Fruit fly (Drosophila melanogaster): ENCODE measurements around the gene CG15545.

Gene CG15545

DNA sequence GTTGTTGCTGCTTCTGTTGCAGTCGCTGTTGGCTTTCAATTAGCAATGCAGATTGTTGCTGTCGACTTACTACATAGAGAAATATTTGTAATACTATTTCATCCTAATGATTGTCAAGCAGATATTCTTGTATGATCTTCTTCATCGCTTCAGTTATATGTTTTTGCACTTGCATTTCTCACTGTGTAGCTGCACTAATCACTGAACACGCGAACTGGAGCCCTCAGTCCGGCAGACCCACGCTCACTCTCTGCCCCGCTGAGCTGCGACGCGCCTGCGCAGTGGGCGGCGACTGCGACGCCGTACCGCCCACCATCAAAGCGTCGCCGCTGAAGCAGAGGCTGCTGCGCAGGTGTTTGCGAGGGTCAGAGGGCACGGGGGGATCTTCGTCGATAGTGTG is 2.5 kb upstream of the CG15545 start (continued):
- TF ChIP-seq HLHmδ (GFP tag; optimal IDR thresholded peaks at IDR 0.05) = no peak
- no peak for TF ChIP-seq CG18764 (GFP tag; optimal IDR thresholded peaks at IDR 0.05)
- peak; percentile 44 for TF ChIP-seq CG1603 (tag; optimal IDR thresholded peaks at IDR 0.05)
- peak; percentile 32; the same call in 1 of the 2 replicates for TF ChIP-seq HLH3B (GFP tag; IDR thresholded peaks at IDR 0.05)
- no peak for TF ChIP-seq MBD-R2 (GFP tag; IDR thresholded peaks at IDR 0.05)
- TF ChIP-seq shn (GFP tag; optimal IDR thresholded peaks at IDR 0.05) = no peak
- no peak for TF ChIP-seq CG8290 (GFP tag; optimal IDR thresholded peaks at IDR 0.05)
- peak in 1 of 2 experiments; percentile 40 for TF ChIP-seq CG8290 (tag; optimal IDR thresholded peaks at IDR 0.05)

DNA sequence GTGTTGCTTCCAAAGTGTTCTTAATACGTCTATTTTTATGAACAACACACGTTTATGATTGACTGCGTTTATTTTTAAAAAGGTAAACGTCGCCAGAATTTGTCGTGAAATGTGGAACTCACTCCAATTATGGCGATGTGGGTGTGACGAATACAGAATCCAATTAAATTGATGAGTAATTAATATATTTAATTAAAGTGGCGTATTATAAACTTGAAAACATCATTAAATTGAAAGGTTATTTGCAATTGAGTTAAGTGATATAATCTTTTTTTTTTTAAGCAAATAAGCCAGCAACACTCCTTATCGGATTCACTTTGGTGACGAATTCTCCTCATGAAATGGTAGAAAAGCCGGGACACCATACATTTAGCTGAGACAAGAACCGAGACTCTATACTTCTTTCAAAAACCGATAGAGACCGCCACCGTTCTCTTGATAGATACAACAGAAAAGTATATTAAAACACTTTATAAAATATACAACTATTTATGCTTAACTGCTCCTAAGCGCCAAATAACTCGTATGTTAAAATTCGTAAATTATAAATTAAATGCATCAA is 1.8 kb downstream of the CG15545 start:
- TF ChIP-seq repo (GFP tag; optimal IDR thresholded peaks at IDR 0.05) (no peak), CG4328 (GFP tag; optimal IDR thresholded peaks at IDR 0.05) (no peak), CG2678 (tag; optimal IDR thresholded peaks at IDR 0.05) (no peak), pita (GFP tag; optimal IDR thresholded peaks at IDR 0.05) (peak; percentile 69), Aef1 (GFP tag; IDR thresholded peaks at IDR 0.05) (no peak), YL-1 (GFP tag; optimal IDR thresholded peaks at IDR 0.05) (no peak), crc (GFP tag; optimal IDR thresholded peaks at IDR 0.05) (no peak), CG4282 (GFP tag; optimal IDR thresholded peaks at IDR 0.05) (no peak), ewg (GFP tag; optimal IDR thresholded peaks at IDR 0.05) (no peak), cad (GFP tag; optimal IDR thresholded peaks at IDR 0.05) (no peak), CG16815 (GFP tag; optimal IDR thresholded peaks at IDR 0.05) (no peak), Chrac-16 (GFP tag; optimal IDR thresholded peaks at IDR 0.05) (peak; percentile 11), PHDP (tag; optimal IDR thresholded peaks at IDR 0.05) (no peak), Ada2b (GFP tag; IDR thresholded peaks at IDR 0.05) (peak; percentile 16; the same call in 1 of the 2 replicates), CG18011 (GFP tag; optimal IDR thresholded peaks at IDR 0.05) (no peak), CG5245 (GFP tag; optimal IDR thresholded peaks at IDR 0.05) (no peak), NFAT (GFP tag; IDR thresholded peaks at IDR 0.05) (no peak), inv (GFP tag; IDR thresholded peaks at IDR 0.05; ENCODE audit: partially characterized antibody) (no peak), CG10979 (tag; optimal IDR thresholded peaks at IDR 0.05) (no peak), lab (GFP tag; optimal IDR thresholded peaks at IDR 0.05) (no peak), mam (GFP tag; optimal IDR thresholded peaks at IDR 0.05) (no peak), tin (GFP tag; optimal IDR thresholded peaks at IDR 0.05) (no peak), CTCF (GFP tag; optimal IDR thresholded peaks at IDR 0.05) (peak; percentile 94), ci (GFP tag; IDR thresholded peaks at IDR 0.05) (no peak), btn (GFP tag; optimal IDR thresholded peaks at IDR 0.05) (no peak), CG10209 (GFP tag; optimal IDR thresholded peaks at IDR 0.05) (no peak), usp (GFP tag; optimal IDR thresholded peaks at IDR 0.05) (no peak), gfzf (GFP tag; optimal IDR thresholded peaks at IDR 0.05) (peak; percentile 2), otp (GFP tag; IDR thresholded peaks at IDR 0.05) (no peak), CG9797 (GFP tag; optimal IDR thresholded peaks at IDR 0.05) (no peak), D19A (tag; optimal IDR thresholded peaks at IDR 0.05) (no peak), Dip3 (GFP tag; optimal IDR thresholded peaks at IDR 0.05) (no peak), CG17385 (GFP tag; optimal IDR thresholded peaks at IDR 0.05) (no peak), cwo (GFP tag; optimal IDR thresholded peaks at IDR 0.05) (no peak), nerfin-2 (GFP tag; IDR thresholded peaks at IDR 0.05; ENCODE audit: partially characterized antibody) (no peak), CG15269 (tag; optimal IDR thresholded peaks at IDR 0.05) (no peak), dysf (GFP tag; IDR thresholded peaks at IDR 0.05) (no peak), ab (GFP tag; optimal IDR thresholded peaks at IDR 0.05) (no peak), CG6175 (GFP tag; IDR thresholded peaks at IDR 0.05) (no peak), crp (GFP tag; optimal IDR thresholded peaks at IDR 0.05) (no peak), CG14667 (GFP tag; IDR thresholded peaks at IDR 0.05) (no peak), dan (GFP tag; IDR thresholded peaks at IDR 0.05) (no peak), CG8089 (GFP tag; optimal IDR thresholded peaks at IDR 0.05) (no peak)
